Worm (Caenorhabditis elegans) whole organism, dauer: Measurements from ENCODE around the gene R07C3.3.
"Not testable (repeated sequence)": the region's sequence is repeated elsewhere in the genome, so short reads cannot be mapped to it uniquely, and the experiment has no call there.

Source experiments
- unc-62 ChIP-seq: sonication (generic microtip); optimal IDR thresholded peaks from 2 replicates; lab custom pipeline; 2017; ENCODE audit warnings: missing biosample characterization, missing genetic modification reagents, missing genetic modification characterization

R07C3.3 gene

ce11 chrII:938549-938948, at the start of gene R07C3.3:
TSS of gene R07C3.3 (plus strand) at chrII:938849.
- no peak for TF ChIP-seq unc-62 (GFP tag; lab: Kevin White, UChicago)

- TF ChIP-seq unc-62 (GFP tag; lab: Kevin White, UChicago) = no peak
These were observed 37.8 kb upstream of the R07C3.3 start, which contains the start of gene T07D3.9 for ce11 chrII:900720-901332. TSS of gene T07D3.9 (minus strand) at chrII:900913.

ce11 chrII:901632-902031, 37.0 kb upstream of the R07C3.3 start, which contains the start of gene T07D3.2:
TSS of gene T07D3.2 (plus strand) at chrII:901932.
- TF ChIP-seq unc-62 (GFP tag; lab: Kevin White, UChicago) = no peak

- TF ChIP-seq unc-62 (GFP tag; lab: Kevin White, UChicago) = no peak
These were observed 33.3 kb upstream of the R07C3.3 start for ce11 chrII:905335-905734.

ce11 chrII:909554-909953, 29.1 kb upstream of the R07C3.3 start, which contains the start of the genes fbxc-24 and fbxc-27:
TSS of gene fbxc-24 (minus strand) at chrII:909654.
TSS of gene fbxc-27 (plus strand) at chrII:909769.
- TF ChIP-seq unc-62 (GFP tag; lab: Kevin White, UChicago) = no peak

ce11 chrII:911680-912079, 27.0 kb upstream of the R07C3.3 start, which contains the start of gene fbxc-31:
TSS of gene fbxc-31 (plus strand) at chrII:911980.
- no peak for TF ChIP-seq unc-62 (GFP tag; lab: Kevin White, UChicago)

- TF ChIP-seq unc-62 (GFP tag; lab: Kevin White, UChicago) = no peak
These were observed 25.4 kb upstream of the R07C3.3 start, which contains the start of gene fbxc-33 for ce11 chrII:913222-913722. TSS of gene fbxc-33 (plus strand) at chrII:913672.

- no peak for TF ChIP-seq unc-62 (GFP tag; lab: Kevin White, UChicago)
These were observed 23.4 kb upstream of the R07C3.3 start for ce11 chrII:915206-915605.

- no peak for TF ChIP-seq unc-62 (GFP tag; lab: Kevin White, UChicago)
These were observed 22.9 kb upstream of the R07C3.3 start, which contains the start of gene fbxc-29 for ce11 chrII:915780-916179. TSS of gene fbxc-29 (plus strand) at chrII:916080.

- TF ChIP-seq unc-62 (GFP tag; lab: Kevin White, UChicago) = no peak
These were observed 21.3 kb upstream of the R07C3.3 start, which contains the start of gene fbxc-30 for ce11 chrII:917324-917723. TSS of gene fbxc-30 (plus strand) at chrII:917624.

ce11 chrII:920326-920725, 18.3 kb upstream of the R07C3.3 start:
- TF ChIP-seq unc-62 (GFP tag; lab: Kevin White, UChicago) = no peak

ce11 chrII:922778-923177, 15.9 kb upstream of the R07C3.3 start:
- TF ChIP-seq unc-62 (GFP tag; lab: Kevin White, UChicago) = no peak

ce11 chrII:923521-923920, 15.1 kb upstream of the R07C3.3 start, which contains the start of gene fbxc-28:
TSS of gene fbxc-28 (plus strand) at chrII:923821.
- TF ChIP-seq unc-62 (GFP tag; lab: Kevin White, UChicago) = no peak

ce11 chrII:927331-927730, 11.3 kb upstream of the R07C3.3 start, which contains the start of gene R07C3.13:
TSS of gene R07C3.13 (minus strand) at chrII:927431.
- no peak for TF ChIP-seq unc-62 (GFP tag; lab: Kevin White, UChicago)

- TF ChIP-seq unc-62 (GFP tag; lab: Kevin White, UChicago) = not testable (repeated sequence)
These were observed 7.8 kb upstream of the R07C3.3 start, which contains the start of gene fbxc-34 for ce11 chrII:930871-931270. TSS of gene fbxc-34 (plus strand) at chrII:931171.

ce11 chrII:932718-933117, 5.9 kb upstream of the R07C3.3 start, which contains the start of gene acs-15:
TSS of gene acs-15 (plus strand) at chrII:933018.
- no peak for TF ChIP-seq unc-62 (GFP tag; lab: Kevin White, UChicago)
